Fruit fly (Drosophila melanogaster): ENCODE measurements around the gene tal-3A.

Gene tal-3A

dm6 chr3R:13843611-13844010, 30.7 kb downstream of the tal-3A start:
- TF ChIP-seq D1 (tag; optimal IDR thresholded peaks at IDR 0.05) (no peak), Ets98B (GFP tag; IDR thresholded peaks at IDR 0.05) (peak; percentile 48), CG8159 (tag; optimal IDR thresholded peaks at IDR 0.05) (peak; percentile 45), rn (GFP tag; IDR thresholded peaks at IDR 0.05) (no peak), CG12605 (GFP tag; IDR thresholded peaks at IDR 0.05) (peak; percentile 41; the same call in 1 of the 2 replicates), CG9948 (tag; optimal IDR thresholded peaks at IDR 0.05) (peak; percentile 44), Pif1A (GFP tag; optimal IDR thresholded peaks at IDR 0.05) (peak; percentile 31), CG15710 (tag; optimal IDR thresholded peaks at IDR 0.05) (peak; percentile 20), CG14655 (GFP tag; optimal IDR thresholded peaks at IDR 0.05) (peak; percentile 66), CG10348 (GFP tag; IDR thresholded peaks at IDR 0.05) (no peak), CG34367 (tag; optimal IDR thresholded peaks at IDR 0.05) (no peak), fd96Ca (GFP tag; IDR thresholded peaks at IDR 0.05) (peak; percentile 46; the same call in 2 of the 3 replicates), CG8301 (tag; optimal IDR thresholded peaks at IDR 0.05) (peak; percentile 66), CG17806 (tag; optimal IDR thresholded peaks at IDR 0.05) (peak; percentile 45), gl (tag; optimal IDR thresholded peaks at IDR 0.05) (no peak), EcR (GFP tag; optimal IDR thresholded peaks at IDR 0.05) (no peak), CG4496 (GFP tag; IDR thresholded peaks at IDR 0.05) (no peak), CG32121 (GFP tag; IDR thresholded peaks at IDR 0.05) (peak; percentile 38; the same call in 1 of the 2 replicates), Snoo (tag; optimal IDR thresholded peaks at IDR 0.05) (no peak), Pif1B (GFP tag; optimal IDR thresholded peaks at IDR 0.05) (peak; percentile 21), CG13204 (GFP tag; optimal IDR thresholded peaks at IDR 0.05) (no peak)

- peak; percentile 90 for TF ChIP-seq CG34367 (tag; optimal IDR thresholded peaks at IDR 0.05)
- peak; percentile 55 for TF ChIP-seq EcR (GFP tag; optimal IDR thresholded peaks at IDR 0.05)
- TF ChIP-seq CG13204 (GFP tag; optimal IDR thresholded peaks at IDR 0.05): peak; percentile 89
- peak; percentile 89 for TF ChIP-seq fd96Ca (GFP tag; IDR thresholded peaks at IDR 0.05)
- peak; percentile 50 for TF ChIP-seq D1 (tag; optimal IDR thresholded peaks at IDR 0.05)
- TF ChIP-seq CG14655 (GFP tag; optimal IDR thresholded peaks at IDR 0.05): peak; percentile 77
- TF ChIP-seq CG10348 (GFP tag; IDR thresholded peaks at IDR 0.05): no peak
- TF ChIP-seq CG17806 (tag; optimal IDR thresholded peaks at IDR 0.05): peak; percentile 81
- TF ChIP-seq CG4496 (GFP tag; IDR thresholded peaks at IDR 0.05): peak; percentile 91
- TF ChIP-seq CG9948 (tag; optimal IDR thresholded peaks at IDR 0.05): peak; percentile 90
- peak; percentile 74 for TF ChIP-seq rn (GFP tag; IDR thresholded peaks at IDR 0.05)
- peak; percentile 88 for TF ChIP-seq CG32121 (GFP tag; IDR thresholded peaks at IDR 0.05)
- TF ChIP-seq CG12605 (GFP tag; IDR thresholded peaks at IDR 0.05): peak; percentile 83
- TF ChIP-seq CG15710 (tag; optimal IDR thresholded peaks at IDR 0.05): peak; percentile 92
- peak; percentile 76 for TF ChIP-seq Snoo (tag; optimal IDR thresholded peaks at IDR 0.05)
- TF ChIP-seq gl (tag; optimal IDR thresholded peaks at IDR 0.05): peak; percentile 80
- TF ChIP-seq CG8301 (tag; optimal IDR thresholded peaks at IDR 0.05): peak; percentile 66
- peak; percentile 85 for TF ChIP-seq Pif1B (GFP tag; optimal IDR thresholded peaks at IDR 0.05)
- TF ChIP-seq Pif1A (GFP tag; optimal IDR thresholded peaks at IDR 0.05): peak; percentile 69
- TF ChIP-seq Ets98B (GFP tag; IDR thresholded peaks at IDR 0.05): peak; percentile 87
- TF ChIP-seq CG8159 (tag; optimal IDR thresholded peaks at IDR 0.05): peak; percentile 87
These were observed 32.4 kb downstream of the tal-3A start for dm6 chr3R:13845250-13845699.

- no peak for TF ChIP-seq CG32121 (GFP tag; IDR thresholded peaks at IDR 0.05)
- peak; percentile 22 for TF ChIP-seq Pif1B (GFP tag; optimal IDR thresholded peaks at IDR 0.05)
- peak; percentile 73 for TF ChIP-seq CG14655 (GFP tag; optimal IDR thresholded peaks at IDR 0.05)
- TF ChIP-seq CG15710 (tag; optimal IDR thresholded peaks at IDR 0.05): peak; percentile 69
- peak; percentile 56 for TF ChIP-seq CG17806 (tag; optimal IDR thresholded peaks at IDR 0.05)
- TF ChIP-seq Ets98B (GFP tag; IDR thresholded peaks at IDR 0.05): no peak
- no peak for TF ChIP-seq CG12605 (GFP tag; IDR thresholded peaks at IDR 0.05)
- peak; percentile 77 for TF ChIP-seq CG9948 (tag; optimal IDR thresholded peaks at IDR 0.05)
- TF ChIP-seq D1 (tag; optimal IDR thresholded peaks at IDR 0.05): peak; percentile 38
- no peak for TF ChIP-seq CG13204 (GFP tag; optimal IDR thresholded peaks at IDR 0.05)
- peak; percentile 64 for TF ChIP-seq CG34367 (tag; optimal IDR thresholded peaks at IDR 0.05)
- no peak for TF ChIP-seq gl (tag; optimal IDR thresholded peaks at IDR 0.05)
- TF ChIP-seq rn (GFP tag; IDR thresholded peaks at IDR 0.05): no peak
- TF ChIP-seq CG4496 (GFP tag; IDR thresholded peaks at IDR 0.05): no peak
- TF ChIP-seq CG8301 (tag; optimal IDR thresholded peaks at IDR 0.05): peak; percentile 52
- peak; percentile 36 for TF ChIP-seq Snoo (tag; optimal IDR thresholded peaks at IDR 0.05)
- TF ChIP-seq CG8159 (tag; optimal IDR thresholded peaks at IDR 0.05): peak; percentile 74
These were observed 33.0 kb downstream of the tal-3A start for dm6 chr3R:13845926-13846325.

dm6 chr3R:13847289-13847688, 34.4 kb downstream of the tal-3A start:
- TF ChIP-seq CG13204 (GFP tag; optimal IDR thresholded peaks at IDR 0.05) (no peak), D1 (tag; optimal IDR thresholded peaks at IDR 0.05) (no peak), Pif1A (GFP tag; optimal IDR thresholded peaks at IDR 0.05) (peak; percentile 27), CG10348 (GFP tag; IDR thresholded peaks at IDR 0.05) (no peak), CG9948 (tag; optimal IDR thresholded peaks at IDR 0.05) (no peak), Pif1B (GFP tag; optimal IDR thresholded peaks at IDR 0.05) (no peak), Ets98B (GFP tag; IDR thresholded peaks at IDR 0.05) (0 out of 2 replicates have a peak, but pooled peaks have one; percentile 26), CG12605 (GFP tag; IDR thresholded peaks at IDR 0.05) (no peak), rn (GFP tag; IDR thresholded peaks at IDR 0.05) (no peak), gl (tag; optimal IDR thresholded peaks at IDR 0.05) (no peak), CG14655 (GFP tag; optimal IDR thresholded peaks at IDR 0.05) (peak; percentile 55), CG8159 (tag; optimal IDR thresholded peaks at IDR 0.05) (no peak), CG8301 (tag; optimal IDR thresholded peaks at IDR 0.05) (peak; percentile 41), CG15710 (tag; optimal IDR thresholded peaks at IDR 0.05) (no peak), CG4496 (GFP tag; IDR thresholded peaks at IDR 0.05) (no peak), CG34367 (tag; optimal IDR thresholded peaks at IDR 0.05) (no peak), CG32121 (GFP tag; IDR thresholded peaks at IDR 0.05) (no peak), Snoo (tag; optimal IDR thresholded peaks at IDR 0.05) (no peak), EcR (GFP tag; optimal IDR thresholded peaks at IDR 0.05) (no peak), fd96Ca (GFP tag; IDR thresholded peaks at IDR 0.05) (no peak), CG17806 (tag; optimal IDR thresholded peaks at IDR 0.05) (peak; percentile 27)

dm6 chr3R:13848272-13848671, 35.4 kb downstream of the tal-3A start:
- TF ChIP-seq rn (GFP tag; IDR thresholded peaks at IDR 0.05): no peak
- TF ChIP-seq Pif1B (GFP tag; optimal IDR thresholded peaks at IDR 0.05): no peak
- TF ChIP-seq CG12605 (GFP tag; IDR thresholded peaks at IDR 0.05): no peak
- peak; percentile 53 for TF ChIP-seq CG8159 (tag; optimal IDR thresholded peaks at IDR 0.05)
- peak; percentile 66 for TF ChIP-seq CG14655 (GFP tag; optimal IDR thresholded peaks at IDR 0.05)
- no peak for TF ChIP-seq Pif1A (GFP tag; optimal IDR thresholded peaks at IDR 0.05)
- TF ChIP-seq fd96Ca (GFP tag; IDR thresholded peaks at IDR 0.05): no peak
- TF ChIP-seq CG8301 (tag; optimal IDR thresholded peaks at IDR 0.05): no peak
- peak; percentile 67 for TF ChIP-seq CG9948 (tag; optimal IDR thresholded peaks at IDR 0.05)
- no peak for TF ChIP-seq CG4496 (GFP tag; IDR thresholded peaks at IDR 0.05)
- no peak for TF ChIP-seq Snoo (tag; optimal IDR thresholded peaks at IDR 0.05)
- TF ChIP-seq CG32121 (GFP tag; IDR thresholded peaks at IDR 0.05): no peak
- no peak for TF ChIP-seq CG10348 (GFP tag; IDR thresholded peaks at IDR 0.05)
- no peak for TF ChIP-seq gl (tag; optimal IDR thresholded peaks at IDR 0.05)
- TF ChIP-seq EcR (GFP tag; optimal IDR thresholded peaks at IDR 0.05): no peak
- TF ChIP-seq CG17806 (tag; optimal IDR thresholded peaks at IDR 0.05): peak; percentile 50
- no peak for TF ChIP-seq CG13204 (GFP tag; optimal IDR thresholded peaks at IDR 0.05)
- peak; percentile 59 for TF ChIP-seq CG15710 (tag; optimal IDR thresholded peaks at IDR 0.05)
- no peak for TF ChIP-seq Ets98B (GFP tag; IDR thresholded peaks at IDR 0.05)
- peak; percentile 17 for TF ChIP-seq CG34367 (tag; optimal IDR thresholded peaks at IDR 0.05)
- peak; percentile 22 for TF ChIP-seq D1 (tag; optimal IDR thresholded peaks at IDR 0.05)

All from whole organism, pupa.